Worm (Caenorhabditis elegans) whole organism, late embryonic: ENCODE data around the gene F09C6.10.
"Not testable (repeated sequence)": the region's sequence is repeated elsewhere in the genome, so short reads cannot be mapped to it uniquely, and the experiment has no call there.

Experiments
- ahr-1 ChIP-seq: sonication (generic microtip); optimal IDR thresholded peaks from 2 replicates; lab custom pipeline; 2016; ENCODE audit warnings: missing genetic modification characterization, missing compliant biosample characterization
- npax-4 ChIP-seq: sonication (generic microtip); optimal IDR thresholded peaks from 2 replicates; lab custom pipeline; 2016; ENCODE audit warnings: missing genetic modification characterization, missing compliant biosample characterization
- ttx-3 ChIP-seq: sonication (generic microtip); optimal IDR thresholded peaks from 2 replicates; lab custom pipeline; 2016; ENCODE audit warnings: missing genetic modification reagents, missing genetic modification characterization, missing compliant biosample characterization

DNA sequence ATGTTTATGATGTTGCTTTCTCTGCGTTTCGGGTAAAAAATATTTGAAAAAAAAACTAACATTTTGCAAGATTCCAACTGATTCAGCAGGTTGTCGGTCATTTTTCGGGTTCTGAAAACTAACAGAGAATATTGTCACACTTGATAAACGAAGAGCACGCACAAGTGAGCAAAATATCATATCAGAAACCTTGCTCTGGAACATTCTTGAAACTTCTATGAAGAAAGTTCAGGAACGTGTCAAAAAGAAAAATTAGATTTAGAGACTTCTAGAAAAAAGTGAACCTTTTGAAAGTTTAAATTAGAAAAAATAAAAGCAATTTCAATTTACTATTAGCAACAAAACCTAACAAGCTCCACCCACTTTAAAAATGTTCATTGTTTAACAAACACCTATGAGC lies 32.0 kb upstream of the F09C6.10 start, which contains the start of gene fbxa-112:
- TF ChIP-seq ahr-1 (tag; lab: Kevin White, UChicago); npax-4 (tag; lab: Kevin White, UChicago); ttx-3: not testable (repeated sequence)
